Fruit fly (Drosophila melanogaster): ENCODE measurements around the gene Pgam5.
A peak's percentile ranks its signal among the peaks of the same experiment; 100 is the strongest.

Gene Pgam5

DNA sequence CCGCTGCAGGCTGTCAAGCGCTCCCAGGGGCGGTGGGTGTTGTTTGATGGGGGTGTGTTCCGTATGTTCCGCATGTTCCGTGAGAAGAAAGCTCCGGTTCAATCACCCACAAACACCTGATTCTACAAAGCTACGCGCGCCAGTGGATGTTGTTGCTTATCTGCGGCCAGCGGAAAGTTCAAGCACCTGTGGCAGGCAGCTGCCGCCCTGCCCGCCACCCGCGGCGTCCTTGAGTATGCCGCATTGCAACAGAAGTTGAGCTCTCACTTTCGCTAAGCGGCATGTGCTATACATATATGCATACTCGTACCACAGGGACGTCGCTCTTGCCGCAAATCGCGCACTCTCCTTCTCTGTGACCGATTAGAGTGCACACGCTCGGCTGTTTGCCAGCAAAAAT is 45.3 kb downstream of the Pgam5 start:
- TF ChIP-seq gl (tag; optimal IDR thresholded peaks at IDR 0.05) (no peak), CG8301 (tag; optimal IDR thresholded peaks at IDR 0.05) (no peak), CG4496 (GFP tag; IDR thresholded peaks at IDR 0.05) (no peak), CG10348 (GFP tag; IDR thresholded peaks at IDR 0.05) (no peak), CG14655 (GFP tag; optimal IDR thresholded peaks at IDR 0.05) (peak; percentile 3), CG12605 (GFP tag; IDR thresholded peaks at IDR 0.05) (peak; percentile 53; the same call in 1 of the 2 replicates), CG32121 (GFP tag; IDR thresholded peaks at IDR 0.05) (no peak), rn (GFP tag; IDR thresholded peaks at IDR 0.05) (no peak), fd96Ca (GFP tag; IDR thresholded peaks at IDR 0.05) (no peak), D1 (tag; optimal IDR thresholded peaks at IDR 0.05) (no peak), Ets98B (GFP tag; IDR thresholded peaks at IDR 0.05) (no peak), CG15710 (tag; optimal IDR thresholded peaks at IDR 0.05) (no peak), EcR (GFP tag; optimal IDR thresholded peaks at IDR 0.05) (peak; percentile 90)

DNA sequence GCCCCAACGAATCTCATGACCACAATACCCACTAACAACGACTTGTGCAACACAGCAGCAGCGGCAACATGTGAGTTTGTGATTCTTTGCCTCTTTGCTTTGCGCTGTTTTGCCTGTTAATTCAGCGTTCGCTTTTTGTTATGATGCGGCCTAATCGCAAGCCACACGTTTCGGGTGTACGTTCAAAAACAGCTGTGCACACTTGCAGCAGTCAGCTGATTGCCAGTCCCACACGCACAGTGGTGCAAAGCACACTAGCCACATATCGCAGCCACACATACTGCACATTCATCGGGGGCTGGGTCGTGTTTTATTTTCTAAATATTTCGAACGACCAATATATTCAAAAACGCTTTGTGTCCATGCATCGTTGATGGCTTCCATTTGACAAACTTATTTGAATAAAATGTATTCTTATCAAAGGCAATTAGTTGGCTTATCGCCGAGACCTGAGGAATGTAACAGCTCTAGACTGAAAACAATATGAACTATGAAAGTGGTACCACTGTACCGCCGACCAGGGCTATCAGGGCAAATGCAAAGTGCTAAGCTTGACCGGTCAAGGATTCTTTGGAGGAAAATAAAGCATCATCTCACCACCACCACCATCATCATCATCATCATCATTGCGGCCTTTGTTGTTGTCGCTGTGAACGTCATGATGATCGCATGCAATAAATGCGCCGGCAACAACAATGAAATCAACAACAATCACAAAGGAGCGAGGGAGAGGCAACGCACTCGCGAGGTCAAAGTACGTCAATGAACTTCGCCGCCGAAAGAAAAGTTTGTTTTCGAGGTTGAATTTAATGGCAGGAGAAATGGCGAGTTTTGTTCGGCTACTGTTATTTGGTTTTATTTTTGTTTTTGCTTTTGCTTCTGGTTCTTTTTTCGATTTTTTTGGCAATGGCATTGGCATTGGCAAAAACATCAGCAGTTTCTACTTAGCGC is 47.2 kb downstream of the Pgam5 start:
- TF ChIP-seq CG9948 (tag; optimal IDR thresholded peaks at IDR 0.05), result peak; percentile 53
- peak; percentile 70 for TF ChIP-seq Pif1A (GFP tag; optimal IDR thresholded peaks at IDR 0.05)
- peak; percentile 69 for TF ChIP-seq CG8159 (tag; optimal IDR thresholded peaks at IDR 0.05)
- TF ChIP-seq CG32121 (GFP tag; IDR thresholded peaks at IDR 0.05), result no peak
- TF ChIP-seq CG12605 (GFP tag; IDR thresholded peaks at IDR 0.05), result no peak
- TF ChIP-seq CG10348 (GFP tag; IDR thresholded peaks at IDR 0.05), result no peak
- no peak for TF ChIP-seq D1 (tag; optimal IDR thresholded peaks at IDR 0.05)
- TF ChIP-seq EcR (GFP tag; optimal IDR thresholded peaks at IDR 0.05), result peak; percentile 99
- no peak for TF ChIP-seq gl (tag; optimal IDR thresholded peaks at IDR 0.05)
- peak; percentile 45 for TF ChIP-seq CG34367 (tag; optimal IDR thresholded peaks at IDR 0.05)
- no peak for TF ChIP-seq rn (GFP tag; IDR thresholded peaks at IDR 0.05)
- peak; percentile 52 for TF ChIP-seq Pif1B (GFP tag; optimal IDR thresholded peaks at IDR 0.05)
- TF ChIP-seq Snoo (tag; optimal IDR thresholded peaks at IDR 0.05), result peak; percentile 43
- peak; percentile 41 for TF ChIP-seq CG17806 (tag; optimal IDR thresholded peaks at IDR 0.05)
- no peak for TF ChIP-seq CG13204 (GFP tag; optimal IDR thresholded peaks at IDR 0.05)
- TF ChIP-seq fd96Ca (GFP tag; IDR thresholded peaks at IDR 0.05), result no peak; the same call in 2 of the 3 replicates
- no peak for TF ChIP-seq Ets98B (GFP tag; IDR thresholded peaks at IDR 0.05)
- TF ChIP-seq CG8301 (tag; optimal IDR thresholded peaks at IDR 0.05), result peak; percentile 39
- peak; percentile 60 for TF ChIP-seq CG14655 (GFP tag; optimal IDR thresholded peaks at IDR 0.05)
- peak; percentile 34; the same call in 2 of the 3 replicates for TF ChIP-seq CG4496 (GFP tag; IDR thresholded peaks at IDR 0.05)
- TF ChIP-seq CG15710 (tag; optimal IDR thresholded peaks at IDR 0.05), result peak; percentile 72

dm6 chrX:1824610-1824948 is 48.8 kb downstream of the Pgam5 start:
- TF ChIP-seq CG15710 (tag; optimal IDR thresholded peaks at IDR 0.05), result peak; percentile 68
- peak; percentile 56 for TF ChIP-seq CG9948 (tag; optimal IDR thresholded peaks at IDR 0.05)
- no peak for TF ChIP-seq rn (GFP tag; IDR thresholded peaks at IDR 0.05)
- TF ChIP-seq CG8301 (tag; optimal IDR thresholded peaks at IDR 0.05), result peak; percentile 59
- peak; percentile 44; the same call in 1 of the 2 replicates for TF ChIP-seq CG10348 (GFP tag; IDR thresholded peaks at IDR 0.05)
- peak; percentile 58; the same call in 2 of the 3 replicates for TF ChIP-seq fd96Ca (GFP tag; IDR thresholded peaks at IDR 0.05)
- TF ChIP-seq EcR (GFP tag; optimal IDR thresholded peaks at IDR 0.05), result peak; percentile 95
- TF ChIP-seq Pif1A (GFP tag; optimal IDR thresholded peaks at IDR 0.05), result peak; percentile 65
- peak; percentile 72 for TF ChIP-seq CG14655 (GFP tag; optimal IDR thresholded peaks at IDR 0.05)
- TF ChIP-seq CG8159 (tag; optimal IDR thresholded peaks at IDR 0.05), result peak; percentile 67
- TF ChIP-seq Ets98B (GFP tag; IDR thresholded peaks at IDR 0.05), result peak; percentile 58; the same call in 1 of the 2 replicates
- peak; percentile 67 for TF ChIP-seq Snoo (tag; optimal IDR thresholded peaks at IDR 0.05)
- TF ChIP-seq Pif1B (GFP tag; optimal IDR thresholded peaks at IDR 0.05), result peak; percentile 42
- peak; percentile 68 for TF ChIP-seq CG32121 (GFP tag; IDR thresholded peaks at IDR 0.05)
- TF ChIP-seq CG4496 (GFP tag; IDR thresholded peaks at IDR 0.05), result peak; percentile 80; the same call in 2 of the 3 replicates
- TF ChIP-seq gl (tag; optimal IDR thresholded peaks at IDR 0.05), result peak; percentile 21
- peak; percentile 56 for TF ChIP-seq CG34367 (tag; optimal IDR thresholded peaks at IDR 0.05)
- peak; percentile 55 for TF ChIP-seq CG17806 (tag; optimal IDR thresholded peaks at IDR 0.05)
- TF ChIP-seq D1 (tag; optimal IDR thresholded peaks at IDR 0.05), result peak; percentile 5
- peak; percentile 14 for TF ChIP-seq CG13204 (GFP tag; optimal IDR thresholded peaks at IDR 0.05)
- TF ChIP-seq CG12605 (GFP tag; IDR thresholded peaks at IDR 0.05), result no peak; the same call in 1 of the 2 replicates

DNA sequence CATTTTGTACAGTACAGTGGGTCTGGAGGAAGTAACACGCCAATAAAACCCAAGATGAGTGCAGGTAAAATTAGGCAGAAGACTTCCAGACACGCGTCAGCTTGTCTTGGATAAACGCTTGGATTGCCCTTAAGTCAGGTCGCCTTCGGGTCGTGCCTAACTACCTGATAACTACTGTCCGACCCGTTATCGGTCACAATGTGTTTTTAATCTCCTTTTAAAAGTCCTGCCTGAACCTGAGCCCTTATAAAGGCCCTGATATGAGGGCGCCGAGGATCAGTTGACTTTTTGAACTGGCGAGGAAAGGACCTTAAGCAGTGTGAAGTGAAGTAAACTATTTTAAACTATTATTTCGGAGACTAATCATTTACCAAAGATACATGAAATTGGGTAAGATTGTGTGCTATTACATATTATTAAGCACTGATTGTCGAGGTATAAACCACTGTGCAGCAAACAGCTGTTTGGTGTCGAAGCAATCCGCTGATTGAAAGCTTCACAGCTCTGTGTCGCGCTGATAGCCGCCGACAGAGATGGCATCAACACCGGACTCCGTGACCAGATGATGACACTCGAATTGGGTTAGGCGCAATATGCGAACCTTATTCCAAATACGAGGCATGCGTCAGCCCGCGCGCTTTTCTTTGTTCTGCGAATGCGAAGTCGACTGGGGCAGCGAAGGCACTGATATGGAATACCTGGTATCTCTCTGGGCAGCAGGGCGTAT is 49.3 kb downstream of the Pgam5 start:
- TF ChIP-seq D1 (tag; optimal IDR thresholded peaks at IDR 0.05) (no peak), CG8301 (tag; optimal IDR thresholded peaks at IDR 0.05) (no peak), Pif1B (GFP tag; optimal IDR thresholded peaks at IDR 0.05) (no peak), CG4496 (GFP tag; IDR thresholded peaks at IDR 0.05) (no peak), CG8159 (tag; optimal IDR thresholded peaks at IDR 0.05) (no peak), Pif1A (GFP tag; optimal IDR thresholded peaks at IDR 0.05) (no peak), EcR (GFP tag; optimal IDR thresholded peaks at IDR 0.05) (no peak), fd96Ca (GFP tag; IDR thresholded peaks at IDR 0.05) (no peak), CG14655 (GFP tag; optimal IDR thresholded peaks at IDR 0.05) (no peak), CG34367 (tag; optimal IDR thresholded peaks at IDR 0.05) (no peak), CG32121 (GFP tag; IDR thresholded peaks at IDR 0.05) (no peak), CG12605 (GFP tag; IDR thresholded peaks at IDR 0.05) (no peak), Ets98B (GFP tag; IDR thresholded peaks at IDR 0.05) (no peak), rn (GFP tag; IDR thresholded peaks at IDR 0.05) (no peak), CG9948 (tag; optimal IDR thresholded peaks at IDR 0.05) (no peak)

Measured in whole organism, pupa.